Worm (Caenorhabditis elegans): ENCODE data around the gene B0336.13.

B0336.13 gene

ce11 chrIII:5693736-5694135, at the start of gene B0336.13:
Gene B0336.13, plus strand, starts transcription at chrIII:5694036.
- no peak for TF ChIP-seq tab-1 (GFP tag; IDR thresholded peaks at IDR 0.05)
- TF ChIP-seq cog-1 (tag; optimal IDR thresholded peaks at IDR 0.05), result no peak

- TF ChIP-seq flt-1 (GFP tag; IDR thresholded peaks at IDR 0.05), result no peak
- no peak for TF ChIP-seq klf-2 (GFP tag; conservative IDR thresholded peaks at IDR 0.05)
- no peak for TF ChIP-seq T22C8.4 (GFP tag; IDR thresholded peaks at IDR 0.05)
- TF ChIP-seq cog-1 (tag; optimal IDR thresholded peaks at IDR 0.05), result no peak
- TF ChIP-seq ztf-29 (GFP tag; IDR thresholded peaks at IDR 0.05), result no peak
- TF ChIP-seq ztf-23 (GFP tag; IDR thresholded peaks at IDR 0.05), result 0 out of 2 replicates have a peak, but pooled peaks have one; percentile 13
Observed at ce11 chrIII:5653692-5654105, 40.1 kb upstream of the B0336.13 start.

ce11 chrIII:5656941-5657340, 36.9 kb upstream of the B0336.13 start, which contains the start of gene sdz-21:
Gene sdz-21, minus strand, starts transcription at chrIII:5657041.
- no peak for TF ChIP-seq cog-1 (tag; optimal IDR thresholded peaks at IDR 0.05)
- TF ChIP-seq ztf-29 (GFP tag; IDR thresholded peaks at IDR 0.05), result no peak
- no peak for TF ChIP-seq klf-2 (GFP tag; conservative IDR thresholded peaks at IDR 0.05)
- no peak for TF ChIP-seq tab-1 (GFP tag; IDR thresholded peaks at IDR 0.05)
- no peak for TF ChIP-seq med-1 (GFP tag; optimal IDR thresholded peaks at IDR 0.05; ENCODE audit: insufficient read depth)
- TF ChIP-seq ztf-23 (GFP tag; IDR thresholded peaks at IDR 0.05), result no peak
- no peak for TF ChIP-seq flt-1 (GFP tag; IDR thresholded peaks at IDR 0.05)
- TF ChIP-seq ref-1 (GFP tag; conservative IDR thresholded peaks at IDR 0.05), result no peak
- no peak for TF ChIP-seq T22C8.4 (GFP tag; IDR thresholded peaks at IDR 0.05)

ce11 chrIII:5660976-5661375, 32.9 kb upstream of the B0336.13 start, which contains the start of gene F54E7.6:
Gene F54E7.6, minus strand, starts transcription at chrIII:5661085.
- TF ChIP-seq tab-1 (GFP tag; IDR thresholded peaks at IDR 0.05) (no peak), cog-1 (tag; optimal IDR thresholded peaks at IDR 0.05) (no peak), klf-2 (GFP tag; conservative IDR thresholded peaks at IDR 0.05) (no peak), T22C8.4 (GFP tag; IDR thresholded peaks at IDR 0.05) (no peak), med-1 (GFP tag; optimal IDR thresholded peaks at IDR 0.05; ENCODE audit: insufficient read depth) (no peak), ztf-29 (GFP tag; IDR thresholded peaks at IDR 0.05) (no peak)

- TF ChIP-seq ztf-29 (GFP tag; IDR thresholded peaks at IDR 0.05) (no peak), klf-2 (GFP tag; conservative IDR thresholded peaks at IDR 0.05) (no peak), tab-1 (GFP tag; IDR thresholded peaks at IDR 0.05) (no peak), T22C8.4 (GFP tag; IDR thresholded peaks at IDR 0.05) (no peak), ref-1 (GFP tag; conservative IDR thresholded peaks at IDR 0.05) (no peak)
Observed at ce11 chrIII:5663521-5663920, 30.3 kb upstream of the B0336.13 start.

ce11 chrIII:5663933-5664332, 29.9 kb upstream of the B0336.13 start, which contains the start of gene par-3:
Gene par-3, plus strand, starts transcription at chrIII:5664233.
- TF ChIP-seq klf-2 (GFP tag; conservative IDR thresholded peaks at IDR 0.05) (no peak), ztf-29 (GFP tag; IDR thresholded peaks at IDR 0.05) (no peak), flt-1 (GFP tag; IDR thresholded peaks at IDR 0.05) (no peak), ztf-23 (GFP tag; IDR thresholded peaks at IDR 0.05) (no peak), tab-1 (GFP tag; IDR thresholded peaks at IDR 0.05) (no peak), med-1 (GFP tag; optimal IDR thresholded peaks at IDR 0.05; ENCODE audit: insufficient read depth) (no peak), cog-1 (tag; optimal IDR thresholded peaks at IDR 0.05) (no peak), T22C8.4 (GFP tag; IDR thresholded peaks at IDR 0.05) (no peak), ref-1 (GFP tag; conservative IDR thresholded peaks at IDR 0.05) (no peak)

- TF ChIP-seq ref-1 (GFP tag; conservative IDR thresholded peaks at IDR 0.05) (no peak), flt-1 (GFP tag; IDR thresholded peaks at IDR 0.05) (no peak), ztf-29 (GFP tag; IDR thresholded peaks at IDR 0.05) (no peak), cog-1 (tag; optimal IDR thresholded peaks at IDR 0.05) (no peak), T22C8.4 (GFP tag; IDR thresholded peaks at IDR 0.05) (no peak), klf-2 (GFP tag; conservative IDR thresholded peaks at IDR 0.05) (no peak), ztf-23 (GFP tag; IDR thresholded peaks at IDR 0.05) (no peak), tab-1 (GFP tag; IDR thresholded peaks at IDR 0.05) (no peak), med-1 (GFP tag; optimal IDR thresholded peaks at IDR 0.05; ENCODE audit: insufficient read depth) (no peak)
Observed at ce11 chrIII:5665278-5665677, 28.6 kb upstream of the B0336.13 start.

- TF ChIP-seq ref-1 (GFP tag; conservative IDR thresholded peaks at IDR 0.05) (no peak), tab-1 (GFP tag; IDR thresholded peaks at IDR 0.05) (no peak), ztf-23 (GFP tag; IDR thresholded peaks at IDR 0.05) (no peak), flt-1 (GFP tag; IDR thresholded peaks at IDR 0.05) (no peak), klf-2 (GFP tag; conservative IDR thresholded peaks at IDR 0.05) (no peak), ztf-29 (GFP tag; IDR thresholded peaks at IDR 0.05) (no peak), T22C8.4 (GFP tag; IDR thresholded peaks at IDR 0.05) (no peak), med-1 (GFP tag; optimal IDR thresholded peaks at IDR 0.05; ENCODE audit: insufficient read depth) (no peak), cog-1 (tag; optimal IDR thresholded peaks at IDR 0.05) (no peak)
Observed at ce11 chrIII:5665710-5666109, 28.1 kb upstream of the B0336.13 start.

ce11 chrIII:5667952-5668489, 25.8 kb upstream of the B0336.13 start:
- TF ChIP-seq ztf-23 (GFP tag; IDR thresholded peaks at IDR 0.05), result no peak
- no peak for TF ChIP-seq ref-1 (GFP tag; conservative IDR thresholded peaks at IDR 0.05)
- TF ChIP-seq flt-1 (GFP tag; IDR thresholded peaks at IDR 0.05), result no peak
- no peak for TF ChIP-seq T22C8.4 (GFP tag; IDR thresholded peaks at IDR 0.05)
- no peak for TF ChIP-seq med-1 (GFP tag; optimal IDR thresholded peaks at IDR 0.05; ENCODE audit: insufficient read depth)
- peak; percentile 68 for TF ChIP-seq cog-1 (tag; optimal IDR thresholded peaks at IDR 0.05)
- TF ChIP-seq klf-2 (GFP tag; conservative IDR thresholded peaks at IDR 0.05), result no peak
- no peak; the same call in 1 of the 2 replicates for TF ChIP-seq ztf-29 (GFP tag; IDR thresholded peaks at IDR 0.05)

ce11 chrIII:5674196-5674595, 19.6 kb upstream of the B0336.13 start:
- TF ChIP-seq tab-1 (GFP tag; IDR thresholded peaks at IDR 0.05) (no peak), ref-1 (GFP tag; conservative IDR thresholded peaks at IDR 0.05) (no peak), klf-2 (GFP tag; conservative IDR thresholded peaks at IDR 0.05) (no peak), med-1 (GFP tag; optimal IDR thresholded peaks at IDR 0.05; ENCODE audit: insufficient read depth) (no peak)
